Fruit fly (Drosophila melanogaster): ENCODE data around the gene CG43203.

Gene CG43203

dm6 chr3R:19389919-19390318, 36.1 kb downstream of the CG43203 start, which contains the start of gene CG18493:
CG18493 (plus strand) TSS chr3R:19390270.
- TF ChIP-seq Pif1A (GFP tag; optimal IDR thresholded peaks at IDR 0.05) (no peak), CG32121 (GFP tag; IDR thresholded peaks at IDR 0.05) (no peak), CG9948 (tag; optimal IDR thresholded peaks at IDR 0.05) (no peak), CG10348 (GFP tag; IDR thresholded peaks at IDR 0.05) (no peak), CG13204 (GFP tag; optimal IDR thresholded peaks at IDR 0.05) (no peak), CG8301 (tag; optimal IDR thresholded peaks at IDR 0.05) (no peak), rn (GFP tag; IDR thresholded peaks at IDR 0.05) (no peak), CG34367 (tag; optimal IDR thresholded peaks at IDR 0.05) (no peak), CG15710 (tag; optimal IDR thresholded peaks at IDR 0.05) (no peak), CG14655 (GFP tag; optimal IDR thresholded peaks at IDR 0.05) (no peak), EcR (GFP tag; optimal IDR thresholded peaks at IDR 0.05) (no peak)

dm6 chr3R:19393060-19393459, 39.2 kb downstream of the CG43203 start, which contains the start of gene CG3739:
CG3739 (plus strand) TSS chr3R:19393360.
- no peak for TF ChIP-seq EcR (GFP tag; optimal IDR thresholded peaks at IDR 0.05)

dm6 chr3R:19398467-19398866, 44.6 kb downstream of the CG43203 start, which contains the start of gene CG31244:
CG31244 (minus strand) TSS chr3R:19398567.
- TF ChIP-seq CG13204 (GFP tag; optimal IDR thresholded peaks at IDR 0.05) (no peak), CG34367 (tag; optimal IDR thresholded peaks at IDR 0.05) (no peak), Ets98B (GFP tag; IDR thresholded peaks at IDR 0.05) (no peak), EcR (GFP tag; optimal IDR thresholded peaks at IDR 0.05) (no peak), CG8301 (tag; optimal IDR thresholded peaks at IDR 0.05) (no peak), Pif1B (GFP tag; optimal IDR thresholded peaks at IDR 0.05) (no peak), CG9948 (tag; optimal IDR thresholded peaks at IDR 0.05) (no peak), fd96Ca (GFP tag; IDR thresholded peaks at IDR 0.05) (no peak), CG10348 (GFP tag; IDR thresholded peaks at IDR 0.05) (no peak), CG32121 (GFP tag; IDR thresholded peaks at IDR 0.05) (no peak), gl (tag; optimal IDR thresholded peaks at IDR 0.05) (no peak), CG8159 (tag; optimal IDR thresholded peaks at IDR 0.05) (no peak), CG12605 (GFP tag; IDR thresholded peaks at IDR 0.05) (no peak), Pif1A (GFP tag; optimal IDR thresholded peaks at IDR 0.05) (no peak), CG17806 (tag; optimal IDR thresholded peaks at IDR 0.05) (no peak), CG15710 (tag; optimal IDR thresholded peaks at IDR 0.05) (no peak)

dm6 chr3R:19403096-19403515, 49.3 kb downstream of the CG43203 start, which contains the start of the genes Ino80 and Aptx:
Ino80 (minus strand) TSS chr3R:19403153.
Aptx (plus strand) TSS chr3R:19403455.
- peak; percentile 86 for TF ChIP-seq CG34367 (tag; optimal IDR thresholded peaks at IDR 0.05)
- TF ChIP-seq Pif1B (GFP tag; optimal IDR thresholded peaks at IDR 0.05), result peak; percentile 83
- peak; percentile 73 for TF ChIP-seq Snoo (tag; optimal IDR thresholded peaks at IDR 0.05)
- TF ChIP-seq CG32121 (GFP tag; IDR thresholded peaks at IDR 0.05), result peak; percentile 92
- no peak for TF ChIP-seq gl (tag; optimal IDR thresholded peaks at IDR 0.05)
- peak; percentile 88 for TF ChIP-seq rn (GFP tag; IDR thresholded peaks at IDR 0.05)
- no peak for TF ChIP-seq Pif1A (GFP tag; optimal IDR thresholded peaks at IDR 0.05)
- TF ChIP-seq EcR (GFP tag; optimal IDR thresholded peaks at IDR 0.05), result no peak
- peak; percentile 66 for TF ChIP-seq CG10348 (GFP tag; IDR thresholded peaks at IDR 0.05)
- peak; percentile 91 for TF ChIP-seq CG8159 (tag; optimal IDR thresholded peaks at IDR 0.05)
- TF ChIP-seq CG13204 (GFP tag; optimal IDR thresholded peaks at IDR 0.05), result no peak
- peak; percentile 94 for TF ChIP-seq CG4496 (GFP tag; IDR thresholded peaks at IDR 0.05)
- peak; percentile 89 for TF ChIP-seq CG8301 (tag; optimal IDR thresholded peaks at IDR 0.05)
- TF ChIP-seq CG15710 (tag; optimal IDR thresholded peaks at IDR 0.05), result peak; percentile 90
- peak; percentile 82; the same call in 2 of the 3 replicates for TF ChIP-seq fd96Ca (GFP tag; IDR thresholded peaks at IDR 0.05)
- TF ChIP-seq CG14655 (GFP tag; optimal IDR thresholded peaks at IDR 0.05), result peak; percentile 89
- peak; percentile 89 for TF ChIP-seq CG9948 (tag; optimal IDR thresholded peaks at IDR 0.05)
- TF ChIP-seq CG17806 (tag; optimal IDR thresholded peaks at IDR 0.05), result peak; percentile 90
- TF ChIP-seq CG12605 (GFP tag; IDR thresholded peaks at IDR 0.05), result peak; percentile 72; the same call in 1 of the 2 replicates
- TF ChIP-seq Ets98B (GFP tag; IDR thresholded peaks at IDR 0.05), result peak; percentile 84
- TF ChIP-seq D1 (tag; optimal IDR thresholded peaks at IDR 0.05), result peak; percentile 69

- no peak for TF ChIP-seq Pif1B (GFP tag; optimal IDR thresholded peaks at IDR 0.05)
- TF ChIP-seq CG8301 (tag; optimal IDR thresholded peaks at IDR 0.05), result no peak
- TF ChIP-seq Ets98B (GFP tag; IDR thresholded peaks at IDR 0.05), result no peak
- TF ChIP-seq CG12605 (GFP tag; IDR thresholded peaks at IDR 0.05), result no peak
- no peak for TF ChIP-seq D1 (tag; optimal IDR thresholded peaks at IDR 0.05)
- TF ChIP-seq CG9948 (tag; optimal IDR thresholded peaks at IDR 0.05), result no peak
- TF ChIP-seq gl (tag; optimal IDR thresholded peaks at IDR 0.05), result no peak
- TF ChIP-seq EcR (GFP tag; optimal IDR thresholded peaks at IDR 0.05), result no peak
- TF ChIP-seq CG17806 (tag; optimal IDR thresholded peaks at IDR 0.05), result no peak
- no peak for TF ChIP-seq Pif1A (GFP tag; optimal IDR thresholded peaks at IDR 0.05)
- TF ChIP-seq fd96Ca (GFP tag; IDR thresholded peaks at IDR 0.05), result no peak
- no peak for TF ChIP-seq CG15710 (tag; optimal IDR thresholded peaks at IDR 0.05)
- no peak for TF ChIP-seq rn (GFP tag; IDR thresholded peaks at IDR 0.05)
- no peak for TF ChIP-seq CG34367 (tag; optimal IDR thresholded peaks at IDR 0.05)
- no peak for TF ChIP-seq CG10348 (GFP tag; IDR thresholded peaks at IDR 0.05)
- no peak for TF ChIP-seq Snoo (tag; optimal IDR thresholded peaks at IDR 0.05)
- no peak for TF ChIP-seq CG4496 (GFP tag; IDR thresholded peaks at IDR 0.05)
Measured at dm6 chr3R:19404296-19404695, 50.4 kb downstream of the CG43203 start.
